Worm (Caenorhabditis elegans): ENCODE data around the gene F58H1.2.

DNA sequence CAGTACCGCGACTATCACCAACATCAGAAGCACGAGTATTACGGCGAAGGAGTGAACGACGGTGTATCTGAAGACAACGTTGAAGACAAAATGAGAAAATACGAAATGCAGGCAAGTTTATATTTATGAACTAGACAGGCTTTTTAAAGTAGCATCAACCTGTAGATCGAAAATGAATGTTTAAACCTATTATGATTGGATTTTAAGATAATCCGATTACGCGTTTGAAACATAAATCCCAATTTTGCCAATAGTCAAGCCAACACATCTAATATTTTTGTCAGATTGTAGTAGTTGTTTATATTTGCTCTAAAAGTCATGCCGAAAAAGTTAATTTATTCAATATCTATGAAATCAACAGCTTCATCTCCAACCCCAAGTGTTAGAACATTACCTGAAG, 27.6 kb upstream of the F58H1.2 start:
- TF ChIP-seq ceh-36 (tag; optimal IDR thresholded peaks at IDR 0.05): no peak
- no peak for TF ChIP-seq flt-1 (GFP tag; IDR thresholded peaks at IDR 0.05)
- no peak for TF ChIP-seq ama-1 (optimal IDR thresholded peaks at IDR 0.05)
- no peak for TF ChIP-seq F13C5.2 (tag; optimal IDR thresholded peaks at IDR 0.05)
- no peak for TF ChIP-seq aly-1 (tag; optimal IDR thresholded peaks at IDR 0.05)
